Worm (Caenorhabditis elegans) whole organism, L1 larva: ENCODE results near the gene pho-14.

Experiments used
- efl-3 ChIP-seq: fragments of 200-800 bp; sonication (Bioruptor generic); optimal IDR thresholded peaks from 2 replicates; lab custom pipeline; 2018; ENCODE audit warnings: mild to moderate bottlenecking, missing genetic modification characterization, missing compliant biosample characterization
- nhr-237 ChIP-seq: fragments of 150-350 bp; optimal IDR thresholded peaks from 2 replicates; lab custom pipeline; 2014; ENCODE audit warnings: missing biosample characterization, missing genetic modification characterization
- nhr-47 ChIP-seq: sonication (generic microtip); optimal IDR thresholded peaks from 2 replicates; lab custom pipeline; 2016; ENCODE audit warnings: mild to moderate bottlenecking, missing genetic modification characterization, moderate library complexity, missing compliant biosample characterization
- pqm-1 ChIP-seq: sonication (generic microtip); optimal IDR thresholded peaks from 3 replicates; lab custom pipeline; 2017; ENCODE audit warnings: missing biosample characterization, missing genetic modification characterization
- snpc-4 ChIP-seq: fragments of 150-350 bp; optimal IDR thresholded peaks from 2 replicates; lab custom pipeline; 2014; ENCODE audit warnings: missing biosample characterization, missing genetic modification characterization
- snu-23 ChIP-seq: sonication (generic microtip); optimal IDR thresholded peaks from 2 replicates; lab custom pipeline; 2016; ENCODE audit warnings: missing genetic modification characterization, missing compliant biosample characterization
- tbx-2 ChIP-seq: sonication (generic microtip); optimal IDR thresholded peaks from 2 replicates; lab custom pipeline; 2016; ENCODE audit warnings: missing genetic modification characterization, missing compliant biosample characterization

DNA sequence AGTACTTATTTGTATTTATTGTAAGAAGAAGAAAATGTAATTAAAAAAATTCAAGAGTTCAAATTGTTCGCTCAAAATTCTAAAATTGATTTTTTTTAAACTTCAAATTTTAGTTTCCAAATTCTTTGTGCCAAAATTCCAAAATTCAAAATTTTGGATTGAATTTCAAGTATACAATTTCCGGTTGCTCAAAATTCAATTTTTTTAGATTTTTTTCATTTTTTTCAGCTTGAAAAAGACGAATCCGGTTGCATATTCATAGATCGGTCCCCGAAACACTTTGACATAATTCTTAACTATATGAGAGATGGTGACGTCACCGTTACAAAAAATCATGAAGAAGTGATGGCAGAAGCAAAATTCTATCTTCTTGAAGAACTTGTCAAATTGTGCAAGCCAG, 28.5 kb downstream of the pho-14 start, which contains the start of gene K02E7.4:
- TF ChIP-seq efl-3 (GFP tag; lab: Kevin White, UChicago) (no peak), nhr-237 (tag; lab: Kevin White, UChicago) (no peak), snu-23 (no peak), snpc-4 (tag; lab: Kevin White, UChicago) (no peak), pqm-1 (tag; lab: Kevin White, UChicago) (no peak), tbx-2 (no peak), nhr-47 (tag; lab: Kevin White, UChicago) (no peak)
